Fruit fly (Drosophila melanogaster): Measurements from ENCODE around the gene not.

Gene not

dm6 chr3L:18626451-18627079 lies 4.6 kb upstream of the not start (continued):
- TF ChIP-seq svp (GFP tag), result peak; percentile 59
- TF ChIP-seq Smox (GFP tag; optimal IDR thresholded peaks at IDR 0.05), result peak; percentile 27
- no peak for TF ChIP-seq Sox15 (GFP tag; optimal IDR thresholded peaks at IDR 0.05)
- TF ChIP-seq dac (GFP tag; optimal IDR thresholded peaks at IDR 0.05), result no peak
- TF ChIP-seq CG6854 (GFP tag; optimal IDR thresholded peaks at IDR 0.05), result no peak
- TF ChIP-seq esn (GFP tag; optimal IDR thresholded peaks at IDR 0.05), result no peak
- TF ChIP-seq CG4318 (GFP tag; optimal IDR thresholded peaks at IDR 0.05), result no peak
- no peak for TF ChIP-seq CG3032 (tag; optimal IDR thresholded peaks at IDR 0.05)

dm6 chr3L:18625786-18626185 lies 3.9 kb upstream of the not start, which contains the start of gene MYPT-75D:
MYPT-75D (plus strand) TSS chr3L:18625959.
- peak; percentile 31 for TF ChIP-seq vri (GFP tag; optimal IDR thresholded peaks at IDR 0.05)
- no peak for TF ChIP-seq fd85E (GFP tag; optimal IDR thresholded peaks at IDR 0.05)
- TF ChIP-seq ss (GFP tag; optimal IDR thresholded peaks at IDR 0.05), result peak in 1 of 2 experiments; percentile 14
- TF ChIP-seq CG11902 (GFP tag; optimal IDR thresholded peaks at IDR 0.05), result no peak
- TF ChIP-seq CG6808 (GFP tag; optimal IDR thresholded peaks at IDR 0.05), result no peak
- TF ChIP-seq fd59A (GFP tag; optimal IDR thresholded peaks at IDR 0.05), result no peak
- TF ChIP-seq CG16779 (tag; optimal IDR thresholded peaks at IDR 0.05), result no peak
- TF ChIP-seq CG3919 (GFP tag; optimal IDR thresholded peaks at IDR 0.05), result peak; percentile 18
- TF ChIP-seq achi (GFP tag; optimal IDR thresholded peaks at IDR 0.05), result no peak
- TF ChIP-seq cyc (GFP tag; optimal IDR thresholded peaks at IDR 0.05), result no peak
- no peak for TF ChIP-seq CG10631 (GFP tag; optimal IDR thresholded peaks at IDR 0.05)
- no peak for TF ChIP-seq net (GFP tag; optimal IDR thresholded peaks at IDR 0.05)
- no peak for TF ChIP-seq CG10669 (GFP tag; optimal IDR thresholded peaks at IDR 0.05)
- no peak for TF ChIP-seq pdm3 (GFP tag; optimal IDR thresholded peaks at IDR 0.05)
- no peak for TF ChIP-seq CG9139 (GFP tag; optimal IDR thresholded peaks at IDR 0.05)
- peak; percentile 54 for TF ChIP-seq Sox14 (GFP tag; optimal IDR thresholded peaks at IDR 0.05)
- TF ChIP-seq CG6854 (GFP tag; optimal IDR thresholded peaks at IDR 0.05), result no peak
- no peak for TF ChIP-seq CG11294 (GFP tag; IDR thresholded peaks at IDR 0.05)
- no peak for TF ChIP-seq Gug (GFP tag; IDR thresholded peaks at IDR 0.05)
- peak; percentile 29 for TF ChIP-seq dsx (GFP tag; optimal IDR thresholded peaks at IDR 0.05; ENCODE audit: poor library complexity, severe bottlenecking)
- TF ChIP-seq Lpt (GFP tag; optimal IDR thresholded peaks at IDR 0.05), result no peak
- TF ChIP-seq CG8119 (GFP tag; IDR thresholded peaks at IDR 0.05), result no peak
- no peak; the same call in 2 of the 3 replicates for TF ChIP-seq CG6163 (GFP tag; IDR thresholded peaks at IDR 0.05)
- TF ChIP-seq Met (GFP tag; optimal IDR thresholded peaks at IDR 0.05), result no peak
- no peak for TF ChIP-seq acj6 (GFP tag; optimal IDR thresholded peaks at IDR 0.05)
- TF ChIP-seq fkh (GFP tag; optimal IDR thresholded peaks at IDR 0.05), result peak; percentile 70
- no peak for TF ChIP-seq Hr4 (GFP tag; optimal IDR thresholded peaks at IDR 0.05)
- TF ChIP-seq Hr39 (GFP tag; optimal IDR thresholded peaks at IDR 0.05), result no peak
- TF ChIP-seq Sox102F (GFP tag; optimal IDR thresholded peaks at IDR 0.05), result peak; percentile 6
- no peak for TF ChIP-seq svp (GFP tag)
- peak; percentile 0 for TF ChIP-seq CG6792 (GFP tag; optimal IDR thresholded peaks at IDR 0.05)
- TF ChIP-seq Eip78C (GFP tag), result peak; percentile 80
- TF ChIP-seq CG31627 (GFP tag; optimal IDR thresholded peaks at IDR 0.05), result no peak

- TF ChIP-seq Hr39 (GFP tag; optimal IDR thresholded peaks at IDR 0.05) (no peak), CG16779 (tag; optimal IDR thresholded peaks at IDR 0.05) (no peak), esn (GFP tag; optimal IDR thresholded peaks at IDR 0.05) (no peak), topi (GFP tag; optimal IDR thresholded peaks at IDR 0.05) (no peak), Smox (GFP tag; optimal IDR thresholded peaks at IDR 0.05) (no peak), CG32006 (GFP tag; optimal IDR thresholded peaks at IDR 0.05) (no peak), CG6163 (GFP tag; IDR thresholded peaks at IDR 0.05) (0 out of 3 replicates have a peak, but pooled peaks have one; percentile 6), dac (GFP tag; optimal IDR thresholded peaks at IDR 0.05) (no peak), ss (GFP tag; optimal IDR thresholded peaks at IDR 0.05) (no peak), eg (GFP tag; IDR thresholded peaks at IDR 0.05) (no peak), CG11762 (GFP tag; optimal IDR thresholded peaks at IDR 0.05; ENCODE audit: insufficient read depth) (no peak), CG11294 (GFP tag; IDR thresholded peaks at IDR 0.05) (no peak), Eip78C (GFP tag) (peak; percentile 46), achi (GFP tag; optimal IDR thresholded peaks at IDR 0.05) (no peak), Sox102F (GFP tag; optimal IDR thresholded peaks at IDR 0.05) (no peak), salr (GFP tag; optimal IDR thresholded peaks at IDR 0.05) (no peak), Ets96B (tag; optimal IDR thresholded peaks at IDR 0.05) (no peak), CG15336 (GFP tag; IDR thresholded peaks at IDR 0.05) (no peak), net (GFP tag; optimal IDR thresholded peaks at IDR 0.05) (no peak), CG8119 (GFP tag; IDR thresholded peaks at IDR 0.05) (no peak), CG3032 (tag; optimal IDR thresholded peaks at IDR 0.05) (no peak), acj6 (GFP tag; optimal IDR thresholded peaks at IDR 0.05) (peak; percentile 4), CG10631 (GFP tag; optimal IDR thresholded peaks at IDR 0.05) (no peak)
These were observed 452 bp upstream of the not start, which contains the start of gene bora for dm6 chr3L:18622422-18622739. bora (plus strand) TSS chr3L:18622692.

Measured in whole organism, prepupa.